Worm (Caenorhabditis elegans): ENCODE results near the gene swsn-6.
A peak's percentile ranks its signal among the peaks of the same experiment; 100 is the strongest.

swsn-6 gene

ce11 chrIV:5366567-5366966 lies 28.3 kb upstream of the swsn-6 start, which contains the start of gene sand-1:
Gene sand-1 (plus strand): TSS chrIV:5366867.
- TF ChIP-seq zag-1 (tag; optimal IDR thresholded peaks at IDR 0.05), result no peak
- no peak for TF ChIP-seq nhr-25 (tag; optimal IDR thresholded peaks at IDR 0.05)
- no peak for TF ChIP-seq ceh-16 (tag; optimal IDR thresholded peaks at IDR 0.05)
- no peak for TF ChIP-seq unc-39 (tag; optimal IDR thresholded peaks at IDR 0.05)
- no peak for TF ChIP-seq ztf-11 (tag; optimal IDR thresholded peaks at IDR 0.05)
- no peak for TF ChIP-seq eor-1 (tag; optimal IDR thresholded peaks at IDR 0.05)
- no peak for TF ChIP-seq lin-39 (tag; optimal IDR thresholded peaks at IDR 0.05)
- TF ChIP-seq ceh-28 (tag; optimal IDR thresholded peaks at IDR 0.05), result no peak
- TF ChIP-seq nhr-12 (tag; optimal IDR thresholded peaks at IDR 0.05), result no peak
- TF ChIP-seq tbx-2 (tag; optimal IDR thresholded peaks at IDR 0.05), result no peak
- no peak for TF ChIP-seq skn-1 (tag; optimal IDR thresholded peaks at IDR 0.05)

ce11 chrIV:5367899-5368298 lies 26.9 kb upstream of the swsn-6 start:
- TF ChIP-seq sea-2 (GFP tag; optimal IDR thresholded peaks at IDR 0.05) (no peak), jun-1 (tag; optimal IDR thresholded peaks at IDR 0.05) (no peak), unc-62 (GFP tag; optimal IDR thresholded peaks at IDR 0.05) (no peak), elt-3 (tag; optimal IDR thresholded peaks at IDR 0.05) (no peak), nhr-67 (tag; optimal IDR thresholded peaks at IDR 0.05) (no peak), pha-4 (tag; optimal IDR thresholded peaks at IDR 0.05) (no peak), ama-1 (optimal IDR thresholded peaks at IDR 0.05) (peak; percentile 50), nhr-25 (tag; optimal IDR thresholded peaks at IDR 0.05) (no peak), eor-1 (tag; optimal IDR thresholded peaks at IDR 0.05) (no peak)

- no peak for TF ChIP-seq ceh-82 (tag; optimal IDR thresholded peaks at IDR 0.05)
- peak; percentile 70 for TF ChIP-seq ceh-28 (tag; optimal IDR thresholded peaks at IDR 0.05)
- TF ChIP-seq fkh-2 (tag; optimal IDR thresholded peaks at IDR 0.05), result no peak
- no peak for TF ChIP-seq mdl-1 (tag; optimal IDR thresholded peaks at IDR 0.05)
- TF ChIP-seq nfya-1 (tag; optimal IDR thresholded peaks at IDR 0.05; ENCODE audit: insufficient read depth), result peak; percentile 39
- TF ChIP-seq lin-39 (tag; optimal IDR thresholded peaks at IDR 0.05), result peak; percentile 31
- peak; percentile 37 for TF ChIP-seq pha-4 (tag; optimal IDR thresholded peaks at IDR 0.05)
- no peak for TF ChIP-seq nhr-43 (tag; optimal IDR thresholded peaks at IDR 0.05; ENCODE audit: poor library complexity, severe bottlenecking)
- TF ChIP-seq elt-2 (tag; optimal IDR thresholded peaks at IDR 0.05), result peak; percentile 25
- TF ChIP-seq nhr-25 (tag; optimal IDR thresholded peaks at IDR 0.05), result peak; percentile 58
- TF ChIP-seq ama-1 (optimal IDR thresholded peaks at IDR 0.05), result peak; percentile 60
- peak; percentile 53 for TF ChIP-seq hmg-11 (tag; optimal IDR thresholded peaks at IDR 0.05)
- no peak for TF ChIP-seq ceh-16 (tag; optimal IDR thresholded peaks at IDR 0.05)
- peak; percentile 70 for TF ChIP-seq lin-15B (tag; optimal IDR thresholded peaks at IDR 0.05)
Observed at ce11 chrIV:5368860-5369259, 26.0 kb upstream of the swsn-6 start.

- TF ChIP-seq eor-1 (tag; optimal IDR thresholded peaks at IDR 0.05) (no peak), ZK546.5 (tag; optimal IDR thresholded peaks at IDR 0.05) (no peak), fkh-2 (tag; optimal IDR thresholded peaks at IDR 0.05) (no peak), egl-27 (tag; optimal IDR thresholded peaks at IDR 0.05) (no peak), fkh-10 (GFP tag; optimal IDR thresholded peaks at IDR 0.05) (no peak), nhr-43 (tag; optimal IDR thresholded peaks at IDR 0.05; ENCODE audit: poor library complexity, severe bottlenecking) (no peak), daf-12 (tag; optimal IDR thresholded peaks at IDR 0.05) (no peak), nfya-1 (tag; optimal IDR thresholded peaks at IDR 0.05; ENCODE audit: insufficient read depth) (no peak), nhr-23 (tag; optimal IDR thresholded peaks at IDR 0.05) (no peak), lin-39 (tag; optimal IDR thresholded peaks at IDR 0.05) (no peak), elt-3 (tag; optimal IDR thresholded peaks at IDR 0.05) (no peak), elt-1 (tag; optimal IDR thresholded peaks at IDR 0.05) (no peak), jun-1 (tag; optimal IDR thresholded peaks at IDR 0.05) (no peak)
Observed at ce11 chrIV:5369414-5369813, 25.4 kb upstream of the swsn-6 start, which contains the start of gene F41H10.3. Gene F41H10.3 (plus strand): TSS chrIV:5369801.

- no peak for TF ChIP-seq jun-1 (tag; optimal IDR thresholded peaks at IDR 0.05)
- TF ChIP-seq nhr-25 (tag; optimal IDR thresholded peaks at IDR 0.05), result no peak
- no peak for TF ChIP-seq daf-12 (tag; optimal IDR thresholded peaks at IDR 0.05)
- TF ChIP-seq nhr-76 (tag; optimal IDR thresholded peaks at IDR 0.05), result no peak
- no peak for TF ChIP-seq skn-1 (tag; optimal IDR thresholded peaks at IDR 0.05)
- no peak for TF ChIP-seq elt-3 (tag; optimal IDR thresholded peaks at IDR 0.05)
- no peak for TF ChIP-seq ceh-28 (tag; optimal IDR thresholded peaks at IDR 0.05)
- no peak for TF ChIP-seq mdl-1 (tag; optimal IDR thresholded peaks at IDR 0.05)
- TF ChIP-seq fkh-2 (tag; optimal IDR thresholded peaks at IDR 0.05), result no peak
- TF ChIP-seq nhr-12 (tag; optimal IDR thresholded peaks at IDR 0.05), result no peak
- peak; percentile 40 for TF ChIP-seq nfya-1 (tag; optimal IDR thresholded peaks at IDR 0.05; ENCODE audit: insufficient read depth)
- peak; percentile 42 for TF ChIP-seq nhr-23 (tag; optimal IDR thresholded peaks at IDR 0.05)
- no peak for TF ChIP-seq nhr-67 (tag; optimal IDR thresholded peaks at IDR 0.05)
- no peak for TF ChIP-seq fkh-10 (GFP tag; optimal IDR thresholded peaks at IDR 0.05)
- TF ChIP-seq tbx-2 (tag; optimal IDR thresholded peaks at IDR 0.05), result no peak
- TF ChIP-seq nhr-28 (tag; optimal IDR thresholded peaks at IDR 0.05), result no peak
- no peak for TF ChIP-seq nhr-43 (tag; optimal IDR thresholded peaks at IDR 0.05; ENCODE audit: poor library complexity, severe bottlenecking)
- TF ChIP-seq zag-1 (tag; optimal IDR thresholded peaks at IDR 0.05), result no peak
Observed at ce11 chrIV:5370914-5371313, 23.9 kb upstream of the swsn-6 start.

Measured in whole organism, L3 larva.